Worm (Caenorhabditis elegans) whole organism, late embryonic: Measurements from ENCODE around the gene F47C12.6.

Source experiments
- C38D4.7 ChIP-seq: fragments of 200-800 bp; sonication (Bioruptor generic); optimal IDR thresholded peaks from 2 replicates; lab custom pipeline; 2018; ENCODE audit warnings: mild to moderate bottlenecking, missing genetic modification characterization, moderate library complexity, missing compliant biosample characterization
- ama-1 ChIP-seq: fragments of 150-350 bp; optimal IDR thresholded peaks from 2 replicates; lab custom pipeline; 2014
- ceh-14 ChIP-seq: sonication (generic microtip); optimal IDR thresholded peaks from 2 replicates; lab custom pipeline; 2016; ENCODE audit warnings: missing genotype, missing genetic modification characterization, missing compliant biosample characterization
- ceh-30 ChIP-seq: fragments of 150-350 bp; optimal IDR thresholded peaks from 2 replicates; lab custom pipeline; 2014; ENCODE audit warnings: missing biosample characterization, missing genetic modification characterization
- gmeb-2 ChIP-seq: sonication (generic microtip); optimal IDR thresholded peaks from 2 replicates; lab custom pipeline; 2016; ENCODE audit warnings: missing genetic modification characterization, inconsistent platforms, missing compliant biosample characterization
- nhr-11 ChIP-seq: fragments of 150-350 bp; optimal IDR thresholded peaks from 2 replicates; lab custom pipeline; 2014; ENCODE audit warnings: missing biosample characterization, missing genetic modification characterization
- sox-2 ChIP-seq: fragments of 200-800 bp; sonication (Bioruptor generic); IDR thresholded peaks from 2 replicates; pipeline ENCODE4 v1.3.6; 2022; ENCODE audit warnings: missing genetic modification reagents, missing genetic modification characterization, missing compliant biosample characterization
- sox-4 ChIP-seq: sonication (generic microtip); optimal IDR thresholded peaks from 2 replicates; lab custom pipeline; 2017; ENCODE audit warnings: mild to moderate bottlenecking, missing genetic modification characterization, inconsistent platforms, missing compliant biosample characterization
- unc-3 ChIP-seq, 2 experiments: fragments of 200-800 bp in 1 of 2; sonication (Bioruptor generic) in 1 of 2; sonication (generic microtip) in 1 of 2; conservative IDR thresholded peaks in 1 of 2; optimal IDR thresholded peaks in 1 of 2; 2 replicates each; pipeline versions ENCODE4 v1.3.6 to Lab custom; 2016 to 2022; ENCODE audit warnings: missing compliant biosample characterization in 2 of 2, missing genetic modification characterization in 2 of 2, missing genetic modification reagents in 1 of 2
- unc-55 ChIP-seq: sonication (generic microtip); optimal IDR thresholded peaks from 2 replicates; lab custom pipeline; 2017; ENCODE audit warnings: missing biosample characterization, missing genetic modification reagents, missing genetic modification characterization

DNA sequence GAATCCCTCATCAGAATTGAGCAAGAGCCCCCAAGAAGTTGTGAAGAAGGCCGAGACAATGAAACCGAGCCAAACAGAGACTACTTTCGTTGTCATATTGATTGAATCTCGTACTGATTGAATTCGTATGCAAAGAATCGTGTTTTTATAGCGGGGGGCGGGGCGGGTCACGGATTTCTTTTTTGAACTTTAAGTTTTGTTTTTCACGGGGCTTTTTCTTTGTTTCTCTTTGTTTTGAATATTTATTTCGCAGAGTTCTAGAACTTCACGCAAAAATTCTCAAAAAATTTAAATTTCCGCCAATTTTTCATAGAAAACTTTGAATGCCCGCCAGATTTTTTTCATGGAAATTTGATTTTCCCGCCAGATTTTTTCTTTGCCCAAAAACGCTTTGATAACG, 37.1 kb downstream of the F47C12.6 start, which contains the start of gene clec-73:
- TF ChIP-seq gmeb-2 = no peak
- TF ChIP-seq nhr-11 (tag; lab: Kevin White, UChicago) = no peak
- no peak for TF ChIP-seq ceh-30 (tag; lab: Kevin White, UChicago)
- TF ChIP-seq C38D4.7 (GFP tag; lab: Kevin White, UChicago) = no peak
- TF ChIP-seq unc-55 = no peak
- TF ChIP-seq unc-3 (GFP tag; conservative IDR thresholded peaks at IDR 0.05; lab: Robert Waterston, UW) = no peak
- no peak for TF ChIP-seq unc-3 (tag; optimal IDR thresholded peaks at IDR 0.05; lab: Kevin White, UChicago)
- TF ChIP-seq ama-1 (lab: Kevin White, UChicago) = no peak
- TF ChIP-seq sox-4 (tag; lab: Kevin White, UChicago) = no peak
- TF ChIP-seq sox-2 (GFP tag; lab: Robert Waterston, UW) = no peak
- no peak for TF ChIP-seq ceh-14 (tag; lab: Kevin White, UChicago)
